Worm (Caenorhabditis elegans): ENCODE measurements around the gene smoc-1.

DNA sequence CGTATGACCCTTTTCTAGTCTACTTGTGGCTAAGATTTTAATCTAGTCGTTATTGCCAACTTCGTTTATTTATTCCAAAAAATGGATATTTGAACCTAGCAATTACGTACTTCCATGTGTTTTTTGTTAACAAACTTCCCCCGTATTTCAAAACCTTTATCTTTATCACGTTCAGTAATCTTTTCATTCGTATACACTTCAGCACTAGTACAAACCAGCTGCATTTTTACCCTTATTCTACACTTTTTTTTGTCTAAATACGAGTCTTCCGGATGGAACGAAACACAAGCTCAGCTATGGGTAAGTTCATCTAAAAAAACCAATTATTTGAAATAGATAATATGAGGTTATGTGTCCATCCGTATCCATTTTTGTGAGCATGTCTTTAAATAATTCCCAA, 32.0 kb downstream of the smoc-1 start, which contains the start of gene D2023.1:
- TF ChIP-seq him-1 (tag; optimal IDR thresholded peaks at IDR 0.05): no peak
- no peak for TF ChIP-seq W03F9.2 (tag; optimal IDR thresholded peaks at IDR 0.05)
- TF ChIP-seq dao-5 (tag; optimal IDR thresholded peaks at IDR 0.05): no peak

All from whole organism, L4/young adult.